Worm (Caenorhabditis elegans): ENCODE data around the gene elli-1.

- no peak for TF ChIP-seq R02D3.7 (tag; optimal IDR thresholded peaks at IDR 0.05)
- no peak for TF ChIP-seq unc-39 (tag; optimal IDR thresholded peaks at IDR 0.05)
- TF ChIP-seq snpc-4 (tag; optimal IDR thresholded peaks at IDR 0.05): no peak
- no peak for TF ChIP-seq nhr-237 (tag; optimal IDR thresholded peaks at IDR 0.05)
- no peak for TF ChIP-seq blmp-1 (tag; optimal IDR thresholded peaks at IDR 0.05; ENCODE audit: insufficient read depth)
- TF ChIP-seq lin-11 (tag; optimal IDR thresholded peaks at IDR 0.05): no peak
- no peak for TF ChIP-seq zag-1 (tag; optimal IDR thresholded peaks at IDR 0.05)
- TF ChIP-seq alr-1 (tag; optimal IDR thresholded peaks at IDR 0.05): no peak
- no peak for TF ChIP-seq mdl-1 (tag; optimal IDR thresholded peaks at IDR 0.05)
- TF ChIP-seq ztf-1 (GFP tag; conservative IDR thresholded peaks at IDR 0.05): no peak
- no peak for TF ChIP-seq sma-9 (GFP tag; optimal IDR thresholded peaks at IDR 0.05)
- no peak for TF ChIP-seq sma-9 (tag; optimal IDR thresholded peaks at IDR 0.05)
- no peak for TF ChIP-seq unc-62 (GFP tag; optimal IDR thresholded peaks at IDR 0.05)
Measured at ce11 chrIV:8754146-8754545, 481 bp downstream of the elli-1 start.

All from whole organism, L2 larva.